Fruit fly (Drosophila melanogaster): ENCODE results near the gene Tak1.

Gene Tak1

dm6 chrX:20495117-20495516 is 29.6 kb downstream of the Tak1 start:
- TF ChIP-seq rgr (GFP tag; optimal IDR thresholded peaks at IDR 0.05) (no peak), brk (GFP tag; optimal IDR thresholded peaks at IDR 0.05) (no peak), br (GFP tag; optimal IDR thresholded peaks at IDR 0.05) (no peak), CrebA (GFP tag; optimal IDR thresholded peaks at IDR 0.05; ENCODE audit: borderline replicate concordance) (no peak), lola (GFP tag; optimal IDR thresholded peaks at IDR 0.05) (no peak), fru (GFP tag; optimal IDR thresholded peaks at IDR 0.05) (no peak), sage (GFP tag; optimal IDR thresholded peaks at IDR 0.05) (no peak), Abd-B (GFP tag; optimal IDR thresholded peaks at IDR 0.05) (no peak), Hnf4 (GFP tag; optimal IDR thresholded peaks at IDR 0.05) (no peak), usp (GFP tag; optimal IDR thresholded peaks at IDR 0.05) (no peak), Mio (GFP tag; optimal IDR thresholded peaks at IDR 0.05) (no peak), Hr78 (GFP tag; optimal IDR thresholded peaks at IDR 0.05) (no peak), dmrt93B (GFP tag; optimal IDR thresholded peaks at IDR 0.05) (no peak), dsf (GFP tag; optimal IDR thresholded peaks at IDR 0.05; ENCODE audit: borderline replicate concordance) (no peak), CG32264 (GFP tag; optimal IDR thresholded peaks at IDR 0.05) (no peak)

DNA sequence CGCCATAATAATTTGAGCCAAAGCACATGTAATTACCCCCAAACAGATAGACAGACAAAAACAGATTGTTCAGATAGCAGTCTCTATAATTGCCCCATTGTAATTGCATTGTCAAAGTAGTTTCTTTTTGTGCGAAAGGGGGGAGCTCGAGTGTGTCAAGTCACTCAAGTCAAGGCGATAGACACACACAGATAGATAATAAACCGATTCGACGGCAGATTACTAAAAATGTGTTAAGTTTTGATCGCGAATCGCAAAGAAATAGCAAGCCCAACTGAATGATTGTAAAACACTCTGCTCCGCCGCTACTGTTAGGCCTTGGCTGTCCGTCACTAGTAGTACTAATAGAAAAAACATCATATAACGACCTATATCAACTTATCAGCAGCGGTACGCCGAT is 32.1 kb downstream of the Tak1 start:
- no peak for TF ChIP-seq rgr (GFP tag; optimal IDR thresholded peaks at IDR 0.05)
- TF ChIP-seq CG9705 (GFP tag; optimal IDR thresholded peaks at IDR 0.05), result no peak
- TF ChIP-seq Jra (GFP tag; optimal IDR thresholded peaks at IDR 0.05), result no peak
- TF ChIP-seq Sp1 (GFP tag; optimal IDR thresholded peaks at IDR 0.05), result no peak
- TF ChIP-seq Hr78 (GFP tag; optimal IDR thresholded peaks at IDR 0.05), result no peak
- TF ChIP-seq pan (optimal IDR thresholded peaks at IDR 0.05), result no peak
- no peak for TF ChIP-seq usp (GFP tag; optimal IDR thresholded peaks at IDR 0.05)
- no peak for TF ChIP-seq tai (GFP tag; optimal IDR thresholded peaks at IDR 0.05)
- TF ChIP-seq Dif (GFP tag; optimal IDR thresholded peaks at IDR 0.05; ENCODE audit: partially characterized antibody), result no peak
- TF ChIP-seq Mio (GFP tag; optimal IDR thresholded peaks at IDR 0.05), result no peak
- TF ChIP-seq brk (GFP tag; optimal IDR thresholded peaks at IDR 0.05), result no peak
- TF ChIP-seq Vsx2 (GFP tag; optimal IDR thresholded peaks at IDR 0.05; ENCODE audit: partially characterized antibody), result no peak

dm6 chrX:20490883-20491282 is 33.8 kb downstream of the Tak1 start:
- TF ChIP-seq Vsx2 (GFP tag; optimal IDR thresholded peaks at IDR 0.05; ENCODE audit: partially characterized antibody) (no peak), GATAd (GFP tag; optimal IDR thresholded peaks at IDR 0.05) (no peak), HLH106 (tag; optimal IDR thresholded peaks at IDR 0.05) (no peak), lola (GFP tag; optimal IDR thresholded peaks at IDR 0.05) (no peak), dmrt93B (GFP tag; optimal IDR thresholded peaks at IDR 0.05) (no peak), psq (GFP tag; optimal IDR thresholded peaks at IDR 0.05) (peak; percentile 41), usp (GFP tag; optimal IDR thresholded peaks at IDR 0.05) (no peak), Jra (GFP tag; optimal IDR thresholded peaks at IDR 0.05) (no peak)

DNA sequence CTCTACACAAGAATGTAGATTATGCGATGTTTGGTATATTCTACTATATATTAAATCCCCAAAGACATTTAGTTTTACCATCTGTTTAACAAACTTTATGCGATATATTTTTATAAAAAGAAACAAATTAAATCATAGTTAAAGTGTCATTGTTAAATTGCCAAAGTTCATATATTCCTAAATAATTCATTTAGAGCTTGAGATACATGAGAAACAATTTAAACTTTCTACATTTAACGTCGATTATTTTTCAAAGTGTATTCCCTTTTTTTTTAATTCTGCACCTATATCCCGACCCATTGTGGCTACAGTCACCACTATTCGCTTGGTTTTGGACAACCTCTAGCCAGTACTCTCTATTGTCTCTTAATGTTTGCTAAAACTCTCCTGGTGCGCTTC is 34.7 kb downstream of the Tak1 start:
- TF ChIP-seq h (GFP tag; optimal IDR thresholded peaks at IDR 0.05) (no peak), usp (GFP tag; optimal IDR thresholded peaks at IDR 0.05) (no peak), Abd-B (GFP tag; optimal IDR thresholded peaks at IDR 0.05) (no peak), ey (GFP tag; optimal IDR thresholded peaks at IDR 0.05) (no peak), pan (optimal IDR thresholded peaks at IDR 0.05) (no peak), Hr83 (GFP tag; optimal IDR thresholded peaks at IDR 0.05; ENCODE audit: poor library complexity, severe bottlenecking) (no peak), psq (GFP tag; optimal IDR thresholded peaks at IDR 0.05) (no peak), Mio (GFP tag; optimal IDR thresholded peaks at IDR 0.05) (no peak), OdsH (GFP tag; optimal IDR thresholded peaks at IDR 0.05) (no peak), CrebA (GFP tag; optimal IDR thresholded peaks at IDR 0.05; ENCODE audit: borderline replicate concordance) (no peak), HLH106 (tag; optimal IDR thresholded peaks at IDR 0.05) (no peak), Hnf4 (GFP tag; optimal IDR thresholded peaks at IDR 0.05) (no peak), sv (GFP tag; optimal IDR thresholded peaks at IDR 0.05) (no peak), GATAd (GFP tag; optimal IDR thresholded peaks at IDR 0.05) (no peak), fru (GFP tag; optimal IDR thresholded peaks at IDR 0.05) (no peak), dmrt93B (GFP tag; optimal IDR thresholded peaks at IDR 0.05) (no peak), Rel (GFP tag; optimal IDR thresholded peaks at IDR 0.05) (no peak), Rel (tag; optimal IDR thresholded peaks at IDR 0.05) (no peak), CG9705 (GFP tag; optimal IDR thresholded peaks at IDR 0.05) (no peak), Vsx2 (GFP tag; optimal IDR thresholded peaks at IDR 0.05; ENCODE audit: partially characterized antibody) (no peak)
